Worm (Caenorhabditis elegans) whole organism, L1 larva: ENCODE data around the gene nfyc-1.

Source experiments
- C04F5.9 ChIP-seq: sonication (generic microtip); optimal IDR thresholded peaks from 2 replicates; lab custom pipeline; 2016; ENCODE audit warnings: missing genetic modification characterization, missing compliant biosample characterization
- Y116A8C.19 ChIP-seq: sonication (generic microtip); optimal IDR thresholded peaks from 2 replicates; lab custom pipeline; 2016; ENCODE audit warnings: missing compliant biosample characterization, missing genetic modification characterization, borderline replicate concordance
- blmp-1 ChIP-seq: fragments of 150-350 bp; optimal IDR thresholded peaks from 2 replicates; lab custom pipeline; 2014; ENCODE audit warnings: missing biosample characterization, missing genetic modification characterization
- ceh-63 ChIP-seq: fragments of 200-800 bp; sonication (Bioruptor generic); optimal IDR thresholded peaks from 2 replicates; lab custom pipeline; 2018; ENCODE audit warnings: mild to moderate bottlenecking, missing genetic modification characterization, missing compliant biosample characterization
- ceh-82 ChIP-seq, 3 experiments: fragments of 150-350 bp in 1 of 3; sonication (generic microtip) in 2 of 3; optimal IDR thresholded peaks; 2 replicates each; lab custom pipeline; 2014 to 2017; ENCODE audit warnings: missing biosample characterization in 3 of 3, missing genetic modification characterization in 3 of 3
- ceh-90 ChIP-seq: sonication (generic microtip); optimal IDR thresholded peaks from 2 replicates; lab custom pipeline; 2016; ENCODE audit warnings: missing genetic modification characterization, missing compliant biosample characterization
- dpl-1 ChIP-seq, 3 experiments: fragments of 150-350 bp in 2 of 3; sonication (generic microtip) in 1 of 3; optimal IDR thresholded peaks; 2 replicates each; lab custom pipeline; 2014 to 2017; ENCODE audit warnings: missing biosample characterization in 3 of 3, missing genetic modification characterization in 3 of 3, missing genetic modification reagents in 3 of 3
- efl-1 ChIP-seq, 4 experiments: fragments of 150-350 bp; optimal IDR thresholded peaks in 3 of 4; peaks in 1 of 4; 1 replicate in 1 of 4; 2 replicates in 3 of 4; lab custom pipeline; 2014; ENCODE audit warnings: missing biosample characterization in 2 of 4, missing genetic modification characterization in 2 of 4, missing genetic modification reagents in 2 of 4
- efl-3 ChIP-seq: fragments of 200-800 bp; sonication (Bioruptor generic); optimal IDR thresholded peaks from 2 replicates; lab custom pipeline; 2018; ENCODE audit warnings: mild to moderate bottlenecking, missing genetic modification characterization, missing compliant biosample characterization
- egl-13 ChIP-seq: sonication (generic microtip); optimal IDR thresholded peaks from 2 replicates; lab custom pipeline; 2016; ENCODE audit warnings: missing genotype, missing genetic modification reagents, missing genetic modification characterization, missing compliant biosample characterization
- egl-27 ChIP-seq, 2 experiments: fragments of 150-350 bp in 1 of 2; sonication (generic microtip); optimal IDR thresholded peaks; 3 replicates each; lab custom pipeline; 2017 to 2018; ENCODE audit warnings: missing biosample characterization in 2 of 2, missing genetic modification characterization in 2 of 2, missing genetic modification reagents in 2 of 2
- elt-3 ChIP-seq, 6 experiments: fragments of 150-350 bp in 1 of 6; sonication (generic microtip); optimal IDR thresholded peaks; 2 replicates each; lab custom pipeline; 2017 to 2018; ENCODE audit warnings: missing biosample characterization in 6 of 6, missing genetic modification characterization in 6 of 6, inconsistent platforms in 1 of 6
- fkh-10 ChIP-seq: sonication (generic microtip); optimal IDR thresholded peaks from 2 replicates; lab custom pipeline; 2017; ENCODE audit warnings: missing biosample characterization, missing genetic modification reagents, missing genetic modification characterization
- fkh-4 ChIP-seq: sonication (generic microtip); optimal IDR thresholded peaks from 2 replicates; lab custom pipeline; 2016; ENCODE audit warnings: missing compliant biosample characterization, missing genetic modification characterization, borderline replicate concordance
- grh-1 ChIP-seq: fragments of 200-800 bp; sonication (Bioruptor generic); IDR thresholded peaks from 2 replicates; pipeline ENCODE4 v1.3.6; 2022; ENCODE audit warnings: missing genetic modification reagents, missing genetic modification characterization, missing compliant biosample characterization
- hlh-4 ChIP-seq: sonication (generic microtip); optimal IDR thresholded peaks from 2 replicates; lab custom pipeline; 2016; ENCODE audit warnings: mild to moderate bottlenecking, missing genetic modification characterization, missing compliant biosample characterization
- irx-1 ChIP-seq: sonication (generic microtip); optimal IDR thresholded peaks from 2 replicates; lab custom pipeline; 2016; ENCODE audit warnings: missing genetic modification characterization, missing compliant biosample characterization
- isw-1 ChIP-seq: fragments of 200-800 bp; sonication (Bioruptor generic); IDR thresholded peaks from 2 replicates; pipeline ENCODE4 v1.3.6; 2022; ENCODE audit warnings: missing genetic modification characterization, missing compliant biosample characterization
- jun-1 ChIP-seq: fragments of 150-350 bp; optimal IDR thresholded peaks from 2 replicates; lab custom pipeline; 2014; ENCODE audit warnings: missing biosample characterization, missing genetic modification reagents, missing genetic modification characterization
- lin-13 ChIP-seq: fragments of 150-350 bp; optimal IDR thresholded peaks from 2 replicates; lab custom pipeline; 2014; ENCODE audit warnings: missing biosample characterization, missing genetic modification reagents, missing genetic modification characterization
- lin-14 ChIP-seq: fragments of 200-800 bp; sonication (Bioruptor generic); optimal IDR thresholded peaks from 2 replicates; lab custom pipeline; 2018; ENCODE audit warnings: mild to moderate bottlenecking, missing genetic modification characterization, moderate library complexity, missing compliant biosample characterization
- lin-15B ChIP-seq: fragments of 150-350 bp; sonication (generic microtip); optimal IDR thresholded peaks from 3 replicates; lab custom pipeline; 2014; ENCODE audit warnings: missing biosample characterization, missing genetic modification characterization
- lin-35 ChIP-seq, 2 experiments: fragments of 150-350 bp; optimal IDR thresholded peaks; 2 replicates each; lab custom pipeline; 2014; ENCODE audit warnings: missing biosample characterization in 2 of 2, missing genetic modification characterization in 2 of 2, missing genetic modification reagents in 2 of 2
- lir-3 ChIP-seq: sonication (generic microtip); optimal IDR thresholded peaks from 2 replicates; lab custom pipeline; 2016; ENCODE audit warnings: mild to moderate bottlenecking, missing genetic modification characterization, moderate library complexity, missing compliant biosample characterization; ENCODE audit not compliant: poor library complexity
- lsy-2 ChIP-seq, 2 experiments: fragments of 150-350 bp; optimal IDR thresholded peaks; 2 replicates each; lab custom pipeline; 2014; ENCODE audit warnings: missing biosample characterization in 2 of 2, missing genetic modification characterization in 2 of 2
- mab-9 ChIP-seq: fragments of 200-800 bp; sonication (Bioruptor generic); IDR thresholded peaks from 2 replicates; pipeline ENCODE4 v1.3.6; 2022; ENCODE audit warnings: missing genetic modification reagents, missing genetic modification characterization, missing compliant biosample characterization
- mdl-1 ChIP-seq, 2 experiments: fragments of 150-350 bp; optimal IDR thresholded peaks; 2 replicates each; lab custom pipeline; 2014 to 2017; ENCODE audit warnings: missing biosample characterization in 2 of 2, missing genetic modification characterization in 2 of 2, inconsistent platforms in 1 of 2
- mef-2 ChIP-seq: fragments of 150-350 bp; optimal IDR thresholded peaks from 2 replicates; lab custom pipeline; 2014; ENCODE audit warnings: missing biosample characterization, missing genetic modification characterization
- mep-1 ChIP-seq: fragments of 150-350 bp; optimal IDR thresholded peaks from 2 replicates; lab custom pipeline; 2014; ENCODE audit warnings: missing biosample characterization, missing genetic modification characterization
- nhr-237 ChIP-seq: fragments of 150-350 bp; optimal IDR thresholded peaks from 2 replicates; lab custom pipeline; 2014; ENCODE audit warnings: missing biosample characterization, missing genetic modification characterization
- nhr-28 ChIP-seq: fragments of 150-350 bp; optimal IDR thresholded peaks from 2 replicates; lab custom pipeline; 2014; ENCODE audit warnings: missing biosample characterization, missing genetic modification characterization
- nhr-71 ChIP-seq: sonication (generic microtip); optimal IDR thresholded peaks from 2 replicates; lab custom pipeline; 2016; ENCODE audit warnings: mild to moderate bottlenecking, missing genetic modification characterization, moderate library complexity, missing compliant biosample characterization
- nhr-77 ChIP-seq: fragments of 150-350 bp; optimal IDR thresholded peaks from 2 replicates; lab custom pipeline; 2014; ENCODE audit warnings: missing biosample characterization, missing genetic modification characterization
- nhr-84 ChIP-seq: sonication (generic microtip); optimal IDR thresholded peaks from 2 replicates; lab custom pipeline; 2017; ENCODE audit warnings: missing biosample characterization, missing genetic modification characterization
- nhr-90 ChIP-seq: sonication (generic microtip); optimal IDR thresholded peaks from 2 replicates; lab custom pipeline; 2016; ENCODE audit warnings: mild to moderate bottlenecking, missing genetic modification characterization, missing compliant biosample characterization; ENCODE audit not compliant: poor library complexity
- pax-3 ChIP-seq: fragments of 200-800 bp; sonication (Bioruptor generic); optimal IDR thresholded peaks from 2 replicates; lab custom pipeline; 2018; ENCODE audit warnings: mild to moderate bottlenecking, missing genetic modification characterization, moderate library complexity, missing compliant biosample characterization
- snpc-4 ChIP-seq: fragments of 150-350 bp; optimal IDR thresholded peaks from 2 replicates; lab custom pipeline; 2014; ENCODE audit warnings: missing biosample characterization, missing genetic modification characterization
- snu-23 ChIP-seq: sonication (generic microtip); optimal IDR thresholded peaks from 2 replicates; lab custom pipeline; 2016; ENCODE audit warnings: missing genetic modification characterization, missing compliant biosample characterization
- sox-4 ChIP-seq: sonication (generic microtip); optimal IDR thresholded peaks from 2 replicates; lab custom pipeline; 2016; ENCODE audit warnings: missing genetic modification characterization, missing compliant biosample characterization
- sup-37 ChIP-seq: fragments of 200-800 bp; sonication (Bioruptor generic); optimal IDR thresholded peaks from 2 replicates; lab custom pipeline; 2018; ENCODE audit warnings: mild to moderate bottlenecking, missing genetic modification characterization, missing compliant biosample characterization
- tlp-1 ChIP-seq: fragments of 150-350 bp; optimal IDR thresholded peaks from 2 replicates; lab custom pipeline; 2014; ENCODE audit warnings: missing biosample characterization, missing genetic modification characterization
- unc-62 ChIP-seq: fragments of 150-350 bp; optimal IDR thresholded peaks from 2 replicates; lab custom pipeline; 2014; ENCODE audit warnings: missing biosample characterization, missing genetic modification reagents, missing genetic modification characterization
- unc-86 ChIP-seq: sonication (generic microtip); optimal IDR thresholded peaks from 2 replicates; lab custom pipeline; 2016; ENCODE audit warnings: missing genetic modification characterization, missing compliant biosample characterization
- unc-98 ChIP-seq: fragments of 200-800 bp; sonication (Bioruptor generic); IDR thresholded peaks from 2 replicates; pipeline ENCODE4 v1.3.6; 2022; ENCODE audit warnings: missing genetic modification characterization, missing compliant biosample characterization
- vab-15 ChIP-seq: sonication (generic microtip); optimal IDR thresholded peaks from 2 replicates; lab custom pipeline; 2017; ENCODE audit warnings: missing genotype, mild to moderate bottlenecking, missing genetic modification characterization, missing compliant biosample characterization
- xbp-1 ChIP-seq: sonication (generic microtip); optimal IDR thresholded peaks from 2 replicates; lab custom pipeline; 2016; ENCODE audit warnings: missing genetic modification characterization, missing compliant biosample characterization
- zag-1 ChIP-seq: fragments of 150-350 bp; optimal IDR thresholded peaks from 2 replicates; lab custom pipeline; 2014; ENCODE audit warnings: missing biosample characterization, missing genetic modification characterization
- zip-4 ChIP-seq: fragments of 200-800 bp; sonication (Bioruptor generic); optimal IDR thresholded peaks from 2 replicates; lab custom pipeline; 2018; ENCODE audit warnings: mild to moderate bottlenecking, missing genetic modification characterization, moderate library complexity, missing compliant biosample characterization
- ztf-4 ChIP-seq: fragments of 150-350 bp; optimal IDR thresholded peaks from 2 replicates; lab custom pipeline; 2014; ENCODE audit warnings: missing biosample characterization, missing genetic modification characterization

nfyc-1 gene

ce11 chrII:12685-13084 is 31.0 kb upstream of the nfyc-1 start, which contains the start of gene best-3:
TSS of gene best-3 (plus strand) at chrII:12985.
- no peak for TF ChIP-seq efl-1 (optimal IDR thresholded peaks at IDR 0.05; lab: Kevin White, UChicago)
- no peak for TF ChIP-seq efl-1 (GFP tag; optimal IDR thresholded peaks at IDR 0.05 in 1 of 2; lab: Kevin White, UChicago)
- TF ChIP-seq, all 84 proteins: peak for 0

ce11 chrII:18787-19186 is 24.9 kb upstream of the nfyc-1 start:
- TF ChIP-seq xbp-1 (tag; lab: Kevin White, UChicago) (peak; percentile 77), zip-4 (GFP tag; lab: Kevin White, UChicago) (no peak), zag-1 (tag; lab: Kevin White, UChicago) (no peak), Y116A8C.19 (no peak), lir-3 (tag; lab: Kevin White, UChicago) (no peak), dpl-1 (GFP tag; optimal IDR thresholded peaks at IDR 0.05; lab: Kevin White, UChicago) (peak; percentile 48 to 63 (median 53)), egl-13 (peak; percentile 7), fkh-10 (GFP tag; lab: Kevin White, UChicago) (peak; percentile 23), C04F5.9 (tag; lab: Kevin White, UChicago) (peak; percentile 43), nhr-84 (tag; lab: Kevin White, UChicago) (no peak), nhr-71 (tag; lab: Kevin White, UChicago) (peak; percentile 81), jun-1 (tag; lab: Kevin White, UChicago) (peak; percentile 61), sup-37 (no peak), irx-1 (tag; lab: Kevin White, UChicago) (no peak), lin-13 (GFP tag; lab: Kevin White, UChicago) (peak; percentile 32), sox-4 (tag; lab: Kevin White, UChicago) (no peak), snu-23 (peak; percentile 83), unc-86 (tag; lab: Kevin White, UChicago) (peak; percentile 59), lin-35 (GFP tag; optimal IDR thresholded peaks at IDR 0.05; lab: Kevin White, UChicago) (peak; percentile 77 to 80), egl-27 (tag; optimal IDR thresholded peaks at IDR 0.05; lab: Kevin White, UChicago) (peak in 1 of 2 experiments; percentile 17), nhr-28 (tag; lab: Kevin White, UChicago) (no peak), efl-1 (optimal IDR thresholded peaks at IDR 0.05; lab: Kevin White, UChicago) (peak; percentile 65 to 68), efl-1 (GFP tag; optimal IDR thresholded peaks at IDR 0.05 in 1 of 2; lab: Kevin White, UChicago) (peak; percentile 56 to 92), snpc-4 (peak; percentile 30), vab-15 (tag; lab: Kevin White, UChicago) (peak; percentile 30), lsy-2 (tag; optimal IDR thresholded peaks at IDR 0.05; lab: Kevin White, UChicago) (peak; percentile 51 to 64), fkh-4 (tag; lab: Kevin White, UChicago) (no peak), mep-1 (tag; lab: Kevin White, UChicago) (peak; percentile 76), mab-9 (GFP tag; lab: Robert Waterston, UW) (no peak), pax-3 (tag; lab: Kevin White, UChicago) (no peak), ceh-90 (tag; lab: Kevin White, UChicago) (no peak), mef-2 (no peak), hlh-4 (tag; lab: Kevin White, UChicago) (no peak), ceh-82 (tag; optimal IDR thresholded peaks at IDR 0.05; lab: Kevin White, UChicago) (peak in 2 of 3 experiments; percentile 52 to 65), lin-14 (GFP tag; lab: Kevin White, UChicago) (peak; percentile 98), ztf-4 (tag; lab: Kevin White, UChicago) (no peak), isw-1 (GFP tag; lab: Robert Waterston, UW) (peak; percentile 51), unc-98 (no peak), elt-3 (tag; optimal IDR thresholded peaks at IDR 0.05; lab: Kevin White, UChicago) (peak in 2 of 6 experiments; percentile 43 to 45), efl-3 (no peak), nhr-77 (tag; lab: Kevin White, UChicago) (peak; percentile 22), tlp-1 (tag; lab: Kevin White, UChicago) (no peak), lin-15B (peak; percentile 5), nhr-237 (tag; lab: Kevin White, UChicago) (peak; percentile 4), unc-62 (GFP tag; lab: Kevin White, UChicago) (no peak), mdl-1 (tag; optimal IDR thresholded peaks at IDR 0.05; lab: Kevin White, UChicago) (peak in 1 of 2 experiments; percentile 81), grh-1 (GFP tag; lab: Robert Waterston, UW) (peak; percentile 60; the same call in 1 of the 2 replicates), ceh-63 (GFP tag; lab: Kevin White, UChicago) (no peak), blmp-1 (tag; lab: Kevin White, UChicago) (peak; percentile 56), nhr-90 (tag; lab: Kevin White, UChicago) (peak; percentile 65)
